Worm (Caenorhabditis elegans): ENCODE results near the gene F34D10.8.
A peak's percentile ranks its signal among the peaks of the same experiment; 100 is the strongest.

The F34D10.8 gene

DNA sequence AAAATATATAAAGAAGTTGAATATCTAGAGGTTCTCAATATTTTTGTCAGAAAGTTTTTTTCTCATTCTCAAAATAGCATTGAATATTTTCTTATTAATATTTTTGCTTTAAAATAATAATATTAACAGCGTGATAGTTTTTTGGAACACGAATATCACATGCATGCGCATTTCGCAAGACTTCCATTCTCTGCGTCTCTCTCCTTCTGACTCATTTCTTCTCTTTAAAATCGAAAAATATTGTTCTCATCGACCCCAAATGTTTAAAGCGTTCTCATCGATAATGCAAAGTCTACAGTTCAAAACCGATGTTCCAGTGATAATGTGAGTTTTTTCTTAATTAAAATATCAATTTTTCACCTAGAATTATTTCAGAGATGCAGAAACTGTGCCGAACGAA is 27.2 kb upstream of the F34D10.8 start, which contains the start of gene C14B1.3 (continued):
- TF ChIP-seq F49E8.2 (tag; optimal IDR thresholded peaks at IDR 0.05; ENCODE audit: borderline replicate concordance) (no peak), mxl-3 (GFP tag; optimal IDR thresholded peaks at IDR 0.05) (no peak), nhr-41 (GFP tag; IDR thresholded peaks at IDR 0.05) (no peak), F26F4.8 (GFP tag; conservative IDR thresholded peaks at IDR 0.05) (no peak), lin-38 (GFP tag; IDR thresholded peaks at IDR 0.05) (peak; percentile 59), ceh-20 (GFP tag; IDR thresholded peaks at IDR 0.05) (no peak), egl-43 (GFP tag; IDR thresholded peaks at IDR 0.05) (no peak), saeg-2 (GFP tag; IDR thresholded peaks at IDR 0.05) (no peak), ceh-62 (tag; optimal IDR thresholded peaks at IDR 0.05) (no peak), ctbp-1 (GFP tag; IDR thresholded peaks at IDR 0.05) (no peak), F37D6.2 (tag; optimal IDR thresholded peaks at IDR 0.05) (no peak), pha-4 (GFP tag; IDR thresholded peaks at IDR 0.05) (no peak), pha-4 (tag; optimal IDR thresholded peaks at IDR 0.05) (peak; percentile 21), aha-1 (tag) (peak; percentile 84), mes-2 (tag; optimal IDR thresholded peaks at IDR 0.05; ENCODE audit: poor library complexity, severe bottlenecking) (peak; percentile 65), lin-29 (GFP tag; IDR thresholded peaks at IDR 0.05) (no peak), ceh-82 (tag; optimal IDR thresholded peaks at IDR 0.05) (no peak), nhr-111 (GFP tag; optimal IDR thresholded peaks at IDR 0.05) (no peak), snpc-1.2 (GFP tag; IDR thresholded peaks at IDR 0.05) (no peak), F44E2.7 (GFP tag; IDR thresholded peaks at IDR 0.05) (no peak), ama-1 (optimal IDR thresholded peaks at IDR 0.05) (no peak), ZK546.5 (tag; optimal IDR thresholded peaks at IDR 0.05) (no peak), unc-130 (GFP tag; optimal IDR thresholded peaks at IDR 0.05) (no peak), mdt-29 (GFP tag; IDR thresholded peaks at IDR 0.05) (no peak), lin-13 (GFP tag; optimal IDR thresholded peaks at IDR 0.05) (peak; percentile 2), hlh-30 (tag; optimal IDR thresholded peaks at IDR 0.05; ENCODE audit: insufficient read depth) (peak; percentile 93), mep-1 (tag; optimal IDR thresholded peaks at IDR 0.05) (peak; percentile 65), zag-1 (tag; optimal IDR thresholded peaks at IDR 0.05) (no peak), Y5F2A.4 (GFP tag; optimal IDR thresholded peaks at IDR 0.05) (no peak), zip-2 (tag; optimal IDR thresholded peaks at IDR 0.05) (no peak), Y105C5A.15 (GFP tag; IDR thresholded peaks at IDR 0.05) (no peak), dmd-8 (GFP tag; IDR thresholded peaks at IDR 0.05) (no peak), cey-2 (tag; optimal IDR thresholded peaks at IDR 0.05; ENCODE audit: borderline replicate concordance, insufficient read depth) (no peak), dve-1 (tag; optimal IDR thresholded peaks at IDR 0.05; ENCODE audit: insufficient read depth) (peak; percentile 76), daf-12 (tag; optimal IDR thresholded peaks at IDR 0.05) (no peak), madf-5 (GFP tag; IDR thresholded peaks at IDR 0.05) (no peak), sdz-12 (GFP tag; optimal IDR thresholded peaks at IDR 0.05) (no peak), nhr-25 (tag; optimal IDR thresholded peaks at IDR 0.05; ENCODE audit: borderline replicate concordance, insufficient read depth) (no peak), php-3 (GFP tag; IDR thresholded peaks at IDR 0.05) (no peak), daf-8 (GFP tag; IDR thresholded peaks at IDR 0.05) (no peak), hmg-1.1 (GFP tag; IDR thresholded peaks at IDR 0.05) (no peak), jun-1 (tag; optimal IDR thresholded peaks at IDR 0.05) (peak; percentile 46), daf-16 (GFP tag; optimal IDR thresholded peaks at IDR 0.05) (no peak), daf-16 (tag; optimal IDR thresholded peaks at IDR 0.05) (peak; percentile 11), mdl-1 (tag; optimal IDR thresholded peaks at IDR 0.05) (peak in 1 of 2 experiments; percentile 80), hlh-11 (tag; optimal IDR thresholded peaks at IDR 0.05) (peak; percentile 35), spr-3 (GFP tag; optimal IDR thresholded peaks at IDR 0.05) (no peak), attf-4 (tag; optimal IDR thresholded peaks at IDR 0.05) (no peak), ces-1 (GFP tag; optimal IDR thresholded peaks at IDR 0.05) (no peak), vab-7 (GFP tag; IDR thresholded peaks at IDR 0.05) (no peak), lin-1 (GFP tag; IDR thresholded peaks at IDR 0.05) (no peak)
